Fruit fly (Drosophila melanogaster) whole organism, embryonic: ENCODE measurements around the gene CG7058.
A peak's percentile ranks its signal among the peaks of the same experiment; 100 is the strongest.

Experiments used
- Aef1 ChIP-seq: fragments of 200-800 bp; sonication (Bioruptor generic); IDR thresholded peaks from 3 replicates; pipeline ENCODE4 v1.3.6; 2022; ENCODE audit warnings: missing biosample characterization, missing genetic modification characterization
- CG10274 ChIP-seq: fragments of 200-800 bp; sonication (Bioruptor generic); optimal IDR thresholded peaks from 3 replicates; lab custom pipeline; 2017; ENCODE audit warnings: missing biosample characterization, mild to moderate bottlenecking, missing genetic modification characterization
- CG10654 ChIP-seq: fragments of 200-800 bp; sonication (Bioruptor generic); optimal IDR thresholded peaks from 2 replicates; lab custom pipeline; 2016; ENCODE audit warnings: missing biosample characterization, missing genetic modification characterization
- CG11504 ChIP-seq: fragments of 200-800 bp; sonication (Bioruptor generic); optimal IDR thresholded peaks from 3 replicates; lab custom pipeline; 2019; ENCODE audit warnings: missing biosample characterization, mild to moderate bottlenecking, missing genetic modification characterization, moderate library complexity
- CG14050 ChIP-seq: fragments of 200-800 bp; sonication (Bioruptor generic); IDR thresholded peaks from 3 replicates; pipeline ENCODE4 v1.3.6; 2022; ENCODE audit warnings: missing biosample characterization, missing genetic modification characterization
- CG14667 ChIP-seq: fragments of 200-800 bp; sonication (Bioruptor generic); IDR thresholded peaks from 2 replicates; pipeline ENCODE4 v1.3.6; 2022; ENCODE audit warnings: missing biosample characterization, missing genetic modification characterization
- CG15514 ChIP-seq: fragments of 200-800 bp; sonication (Bioruptor generic); optimal IDR thresholded peaks from 3 replicates; lab custom pipeline; 2017; ENCODE audit warnings: missing biosample characterization, missing genetic modification characterization, mild to moderate bottlenecking, moderate library complexity, missing genetic modification reagents
- CG16813 ChIP-seq: fragments of 200-800 bp; sonication (Bioruptor generic); IDR thresholded peaks from 3 replicates; pipeline ENCODE4 v1.3.6; 2022; ENCODE audit warnings: missing biosample characterization, missing genetic modification characterization; ENCODE audit not compliant: partially characterized antibody
- CG17359 ChIP-seq: fragments of 200-800 bp; sonication (Bioruptor generic); optimal IDR thresholded peaks from 3 replicates; lab custom pipeline; 2018; ENCODE audit warnings: missing biosample characterization, mild to moderate bottlenecking, missing genetic modification characterization, moderate library complexity
- CG17568 ChIP-seq: fragments of 200-800 bp; sonication (Bioruptor generic); optimal IDR thresholded peaks from 2 replicates; lab custom pipeline; 2018; ENCODE audit warnings: missing biosample characterization, mild to moderate bottlenecking, missing genetic modification characterization, moderate library complexity
- CG18619 ChIP-seq: fragments of 200-800 bp; sonication (Bioruptor generic); optimal IDR thresholded peaks from 3 replicates; lab custom pipeline; 2017; ENCODE audit warnings: missing biosample characterization, mild to moderate bottlenecking, missing genetic modification characterization
- CG32772 ChIP-seq: fragments of 200-800 bp; sonication (Bioruptor generic); IDR thresholded peaks from 2 replicates; pipeline ENCODE4 v1.3.6; 2022; ENCODE audit warnings: missing biosample characterization, missing genetic modification characterization
- CG3838 ChIP-seq: fragments of 200-800 bp; sonication (Bioruptor generic); optimal IDR thresholded peaks from 3 replicates; lab custom pipeline; 2016; ENCODE audit warnings: missing biosample characterization, missing genetic modification characterization
- CG6254 ChIP-seq: fragments of 200-800 bp; sonication (Bioruptor generic); optimal IDR thresholded peaks from 3 replicates; lab custom pipeline; 2017; ENCODE audit warnings: mild to moderate bottlenecking, missing biosample characterization, missing genetic modification reagents, missing genetic modification characterization
- CG6683 ChIP-seq: fragments of 200-800 bp; sonication (Bioruptor generic); optimal IDR thresholded peaks from 2 replicates; lab custom pipeline; 2017; ENCODE audit warnings: missing biosample characterization, mild to moderate bottlenecking, missing genetic modification characterization, missing genetic modification reagents
- CG6765 ChIP-seq: fragments of 200-800 bp; sonication (Bioruptor generic); optimal IDR thresholded peaks from 3 replicates; lab custom pipeline; 2017; ENCODE audit warnings: missing biosample characterization, mild to moderate bottlenecking, missing genetic modification characterization
- CG8478 ChIP-seq: fragments of >200 bp; optimal IDR thresholded peaks from 2 replicates; lab custom pipeline; 2018
- CG9215 ChIP-seq: fragments of 200-800 bp; sonication (Bioruptor generic); IDR thresholded peaks from 2 replicates; pipeline ENCODE4 v1.3.6; 2022; ENCODE audit warnings: missing biosample characterization, missing genetic modification characterization
- D ChIP-seq, 2 experiments: fragments of 200-800 bp in 1 of 2; fragments of >200 bp in 1 of 2; sonication (Bioruptor generic) in 1 of 2; optimal IDR thresholded peaks; 2 replicates in 1 of 2; 3 replicates in 1 of 2; lab custom pipeline; 2017; ENCODE audit warnings: mild to moderate bottlenecking in 1 of 2, missing biosample characterization in 1 of 2, missing genetic modification characterization in 1 of 2, missing genetic modification reagents in 1 of 2
- Dbx ChIP-seq: fragments of 200-800 bp; sonication (Bioruptor generic); IDR thresholded peaks from 3 replicates; pipeline ENCODE4 v1.3.6; 2022; ENCODE audit warnings: missing biosample characterization, missing genetic modification characterization
- Elba2 ChIP-seq: fragments of 200-800 bp; sonication (Bioruptor generic); optimal IDR thresholded peaks from 3 replicates; lab custom pipeline; 2016; ENCODE audit warnings: missing biosample characterization, missing genetic modification characterization
- Fer1 ChIP-seq: fragments of 200-800 bp; sonication (Bioruptor generic); optimal IDR thresholded peaks from 2 replicates; lab custom pipeline; 2017; ENCODE audit warnings: missing biosample characterization, mild to moderate bottlenecking, missing genetic modification characterization
- HLH54F ChIP-seq: fragments of 200-800 bp; sonication (Bioruptor generic); optimal IDR thresholded peaks from 3 replicates; lab custom pipeline; 2016; ENCODE audit warnings: missing biosample characterization, missing genetic modification characterization
- Hey ChIP-seq: fragments of 200-800 bp; sonication (Bioruptor generic); optimal IDR thresholded peaks from 3 replicates; lab custom pipeline; 2018; ENCODE audit warnings: missing biosample characterization, mild to moderate bottlenecking, missing genetic modification characterization
- Hmr ChIP-seq: fragments of 200-800 bp; sonication (Bioruptor generic); optimal IDR thresholded peaks from 3 replicates; lab custom pipeline; 2017; ENCODE audit warnings: mild to moderate bottlenecking, missing biosample characterization, missing genetic modification reagents, missing genetic modification characterization
- Hr78 ChIP-seq, 2 experiments: fragments of 200-800 bp in 1 of 2; fragments of >200 bp in 1 of 2; sonication (Bioruptor generic) in 1 of 2; optimal IDR thresholded peaks; 2 replicates each; lab custom pipeline; 2017 to 2019; ENCODE audit warnings: missing biosample characterization in 2 of 2, missing genetic modification characterization in 2 of 2, mild to moderate bottlenecking in 1 of 2, moderate library complexity in 1 of 2
- Med ChIP-seq: fragments of 200-800 bp; sonication (Bioruptor generic); peaks from one replicate; lab custom pipeline; 2016; ENCODE audit warnings: missing biosample characterization, missing genetic modification characterization, mild to moderate bottlenecking, inconsistent platforms, moderate library complexity
- NfI ChIP-seq: fragments of 200-800 bp; sonication (Bioruptor generic); optimal IDR thresholded peaks from 3 replicates; lab custom pipeline; 2018; ENCODE audit warnings: missing biosample characterization, mild to moderate bottlenecking, missing genetic modification characterization, moderate library complexity
- Side ChIP-seq: fragments of 200-800 bp; sonication (Bioruptor generic); optimal IDR thresholded peaks from 2 replicates; lab custom pipeline; 2016; ENCODE audit warnings: missing biosample characterization, missing genetic modification characterization
- Six4 ChIP-seq: fragments of 200-800 bp; sonication (Bioruptor generic); optimal IDR thresholded peaks from 2 replicates; lab custom pipeline; 2016; ENCODE audit warnings: missing biosample characterization, missing genetic modification characterization
- Taf1 ChIP-seq: fragments of 200-800 bp; sonication (Bioruptor generic); IDR thresholded peaks from 2 replicates; pipeline ENCODE4 v1.3.6; 2022; ENCODE audit warnings: missing biosample characterization, missing genetic modification characterization
- ash1 ChIP-seq: fragments of 200-800 bp; sonication (Bioruptor generic); optimal IDR thresholded peaks from 2 replicates; lab custom pipeline; 2018; ENCODE audit warnings: missing biosample characterization, mild to moderate bottlenecking, missing genetic modification characterization
- crol ChIP-seq: fragments of 200-800 bp; sonication (Bioruptor generic); IDR thresholded peaks from 2 replicates; pipeline ENCODE4 v1.3.6; 2022; ENCODE audit warnings: missing biosample characterization, missing genetic modification characterization
- dysf ChIP-seq: fragments of 200-800 bp; sonication (Bioruptor generic); IDR thresholded peaks from 3 replicates; pipeline ENCODE4 v1.3.6; 2022; ENCODE audit warnings: missing biosample characterization, missing genetic modification characterization
- gem ChIP-seq: fragments of 200-800 bp; sonication (Bioruptor generic); optimal IDR thresholded peaks from 2 replicates; lab custom pipeline; 2019; ENCODE audit warnings: missing biosample characterization, mild to moderate bottlenecking, missing genetic modification characterization, moderate library complexity
- grn ChIP-seq: fragments of 200-800 bp; sonication (Bioruptor generic); optimal IDR thresholded peaks from 3 replicates; lab custom pipeline; 2017; ENCODE audit warnings: missing biosample characterization, missing genetic modification characterization
- insv ChIP-seq, 2 experiments: fragments of 200-800 bp; sonication (Bioruptor generic); optimal IDR thresholded peaks; 3 replicates each; lab custom pipeline; 2016 to 2018; ENCODE audit warnings: missing biosample characterization in 2 of 2, missing genetic modification characterization in 2 of 2
- kay ChIP-seq: fragments of 200-800 bp; sonication (Bioruptor generic); optimal IDR thresholded peaks from 2 replicates; lab custom pipeline; 2016; ENCODE audit warnings: missing biosample characterization, missing genetic modification characterization
- lab ChIP-seq: fragments of 200-800 bp; sonication (Bioruptor generic); optimal IDR thresholded peaks from 3 replicates; lab custom pipeline; 2017; ENCODE audit warnings: missing biosample characterization, missing genetic modification characterization, mild to moderate bottlenecking, moderate library complexity, missing genetic modification reagents
- lbe ChIP-seq: fragments of 200-800 bp; sonication (Bioruptor generic); optimal IDR thresholded peaks from 2 replicates; lab custom pipeline; 2016; ENCODE audit warnings: missing biosample characterization, mild to moderate bottlenecking, missing genetic modification characterization
- nom ChIP-seq: fragments of 200-800 bp; sonication (Bioruptor generic); optimal IDR thresholded peaks from 2 replicates; lab custom pipeline; 2017; ENCODE audit warnings: missing biosample characterization, missing genetic modification characterization, mild to moderate bottlenecking, moderate library complexity, missing genetic modification reagents
- pfk ChIP-seq: fragments of 200-800 bp; sonication (Bioruptor generic); optimal IDR thresholded peaks from 2 replicates; lab custom pipeline; 2018; ENCODE audit warnings: missing biosample characterization, mild to moderate bottlenecking, missing genetic modification characterization, moderate library complexity
- phol ChIP-seq: fragments of 200-800 bp; sonication (Bioruptor generic); optimal IDR thresholded peaks from 3 replicates; lab custom pipeline; 2018; ENCODE audit warnings: missing biosample characterization, mild to moderate bottlenecking, missing genetic modification characterization, moderate library complexity
- pzg ChIP-seq: fragments of 200-800 bp; sonication (Bioruptor generic); optimal IDR thresholded peaks from 3 replicates; lab custom pipeline; 2018; ENCODE audit warnings: missing biosample characterization, mild to moderate bottlenecking, missing genetic modification characterization, moderate library complexity
- sim ChIP-seq: fragments of 200-800 bp; sonication (Bioruptor generic); IDR thresholded peaks from 2 replicates; pipeline ENCODE4 v1.3.6; 2022; ENCODE audit warnings: missing biosample characterization, missing genetic modification characterization
- so ChIP-seq: fragments of 200-800 bp; sonication (Bioruptor generic); IDR thresholded peaks from 3 replicates; pipeline ENCODE4 v1.3.6; 2022; ENCODE audit warnings: missing biosample characterization, missing genetic modification characterization
- sob ChIP-seq: fragments of 200-800 bp; sonication (Bioruptor generic); IDR thresholded peaks from 2 replicates; pipeline ENCODE4 v1.3.6; 2022; ENCODE audit warnings: missing biosample characterization, missing genetic modification characterization
- stwl ChIP-seq: fragments of 200-800 bp; sonication (Bioruptor generic); optimal IDR thresholded peaks from 3 replicates; lab custom pipeline; 2018; ENCODE audit warnings: missing biosample characterization, mild to moderate bottlenecking, missing genetic modification characterization, moderate library complexity
- sug ChIP-seq: fragments of 200-800 bp; optimal IDR thresholded peaks from 2 replicates; lab custom pipeline; 2019; ENCODE audit warnings: missing biosample characterization, mild to moderate bottlenecking, missing genetic modification characterization, moderate library complexity
- yki ChIP-seq: fragments of >200 bp; optimal IDR thresholded peaks from 3 replicates; lab custom pipeline; 2018
- zf30C ChIP-seq: fragments of 200-800 bp; sonication (Bioruptor generic); optimal IDR thresholded peaks from 3 replicates; lab custom pipeline; 2018; ENCODE audit warnings: missing biosample characterization, mild to moderate bottlenecking, missing genetic modification characterization

CG7058 gene

DNA sequence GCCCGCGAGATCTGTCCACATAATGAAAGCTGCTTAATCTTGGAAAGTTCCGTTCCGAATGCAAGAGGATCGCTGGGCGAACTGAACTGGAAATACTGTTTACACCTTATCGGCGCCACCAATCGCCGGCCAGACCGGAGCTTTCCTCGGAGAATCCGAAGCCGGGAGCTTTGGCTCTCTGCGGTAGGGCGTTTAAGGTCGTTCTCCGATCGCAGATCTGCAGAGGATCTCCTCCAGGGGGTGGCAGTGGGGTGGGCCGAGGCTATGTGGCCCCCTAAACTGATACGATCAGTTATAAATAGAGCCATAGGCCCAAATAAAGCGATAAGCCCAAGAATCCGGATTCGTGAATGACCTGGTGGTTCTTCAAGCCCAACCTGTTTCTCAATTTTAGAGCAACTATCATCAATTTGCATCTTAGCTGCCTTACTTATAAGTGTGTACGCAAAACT lies 50.9 kb downstream of the CG7058 start, which contains the start of gene CG7322 (continued):
- TF ChIP-seq Taf1 (GFP tag; lab: Robert Waterston, UW) = no peak
- no peak for TF ChIP-seq yki (lab: Kevin White, UChicago)
- no peak for TF ChIP-seq so
- no peak for TF ChIP-seq pzg (GFP tag; lab: Kevin White, UChicago)
- TF ChIP-seq CG6683 (GFP tag; lab: Kevin White, UChicago) = no peak
- TF ChIP-seq dysf (GFP tag; lab: Robert Waterston, UW) = no peak
- no peak for TF ChIP-seq zf30C (GFP tag; lab: Kevin White, UChicago)
- no peak for TF ChIP-seq CG17359 (tag; lab: Kevin White, UChicago)
- TF ChIP-seq Hr78 (GFP tag; optimal IDR thresholded peaks at IDR 0.05; lab: Kevin White, UChicago) = peak in 1 of 2 experiments; percentile 81
- no peak for TF ChIP-seq CG14050
- no peak for TF ChIP-seq CG18619 (GFP tag; lab: Kevin White, UChicago)
- no peak for TF ChIP-seq CG3838 (GFP tag; lab: Kevin White, UChicago)
- no peak for TF ChIP-seq CG9215 (GFP tag; lab: Robert Waterston, UW)
- TF ChIP-seq Med = peak; percentile 69
- no peak for TF ChIP-seq pfk (GFP tag; lab: Kevin White, UChicago)
- TF ChIP-seq gem = no peak
- no peak for TF ChIP-seq Dbx (GFP tag; lab: Robert Waterston, UW)
- no peak for TF ChIP-seq insv (GFP tag; optimal IDR thresholded peaks at IDR 0.05; lab: Kevin White, UChicago)
- peak; percentile 10 for TF ChIP-seq CG15514
- TF ChIP-seq D (optimal IDR thresholded peaks at IDR 0.05; lab: Kevin White, UChicago) = no peak
- no peak for TF ChIP-seq D (GFP tag; optimal IDR thresholded peaks at IDR 0.05; lab: Kevin White, UChicago)
- TF ChIP-seq ash1 (GFP tag; lab: Kevin White, UChicago) = no peak
- no peak for TF ChIP-seq CG6765 (GFP tag; lab: Kevin White, UChicago)
- no peak for TF ChIP-seq CG10274 (GFP tag; lab: Kevin White, UChicago)
- TF ChIP-seq Hmr (GFP tag; lab: Kevin White, UChicago) = no peak
- no peak for TF ChIP-seq CG32772 (GFP tag; lab: Robert Waterston, UW)
- no peak for TF ChIP-seq phol (tag; lab: Kevin White, UChicago)
- no peak for TF ChIP-seq CG14667
- TF ChIP-seq stwl (tag; lab: Kevin White, UChicago) = no peak
- no peak for TF ChIP-seq Aef1 (GFP tag; lab: Robert Waterston, UW)
- TF ChIP-seq crol (GFP tag; lab: Robert Waterston, UW) = peak; percentile 75
- TF ChIP-seq HLH54F = no peak
- peak; percentile 32 for TF ChIP-seq nom
- TF ChIP-seq lab (GFP tag; lab: Kevin White, UChicago) = no peak
- no peak for TF ChIP-seq CG11504 (tag; lab: Kevin White, UChicago)
- no peak for TF ChIP-seq Hey (tag; lab: Kevin White, UChicago)
- TF ChIP-seq grn (GFP tag; lab: Kevin White, UChicago) = peak; percentile 89
- TF ChIP-seq lbe (GFP tag; lab: Kevin White, UChicago) = no peak
- TF ChIP-seq Elba2 (GFP tag; lab: Kevin White, UChicago) = no peak
- no peak for TF ChIP-seq CG17568 (GFP tag; lab: Kevin White, UChicago)
- TF ChIP-seq sim = no peak
- TF ChIP-seq CG6254 (GFP tag; lab: Kevin White, UChicago) = no peak
- no peak for TF ChIP-seq NfI (GFP tag; lab: Kevin White, UChicago)
- no peak for TF ChIP-seq Side (GFP tag; lab: Kevin White, UChicago)
- no peak for TF ChIP-seq Fer1
- no peak for TF ChIP-seq Six4 (GFP tag; lab: Kevin White, UChicago)
- TF ChIP-seq sug (tag; lab: Kevin White, UChicago) = peak; percentile 98
- TF ChIP-seq kay (GFP tag; lab: Kevin White, UChicago) = no peak
- TF ChIP-seq CG16813 (GFP tag; lab: Robert Waterston, UW) = 0 out of 3 replicates have a peak, but pooled peaks have one; percentile 21
- no peak for TF ChIP-seq sob (GFP tag; lab: Robert Waterston, UW)
- TF ChIP-seq CG8478 (lab: Kevin White, UChicago) = no peak
- TF ChIP-seq CG10654 (GFP tag; lab: Kevin White, UChicago) = no peak
